Worm (Caenorhabditis elegans) whole organism, late embryonic: ENCODE results near the gene srw-100.
"Not testable (repeated sequence)": the region's sequence is repeated elsewhere in the genome, so short reads cannot be mapped to it uniquely, and the experiment has no call there.

Experiments used
- ama-1 ChIP-seq: fragments of 150-350 bp; optimal IDR thresholded peaks from 2 replicates; lab custom pipeline; 2014
- ceh-48 ChIP-seq: sonication (generic microtip); optimal IDR thresholded peaks from 2 replicates; lab custom pipeline; 2016; ENCODE audit warnings: missing genetic modification characterization, inconsistent platforms, missing compliant biosample characterization
- elt-4 ChIP-seq: sonication (generic microtip); optimal IDR thresholded peaks from 2 replicates; lab custom pipeline; 2016; ENCODE audit warnings: missing genetic modification characterization, missing compliant biosample characterization
- nhr-232 ChIP-seq: sonication (generic microtip); optimal IDR thresholded peaks from 2 replicates; lab custom pipeline; 2016; ENCODE audit warnings: missing genetic modification characterization, missing compliant biosample characterization
- pax-1 ChIP-seq: fragments of 150-350 bp; optimal IDR thresholded peaks from 2 replicates; lab custom pipeline; 2014; ENCODE audit warnings: missing biosample characterization, missing genetic modification characterization
- tbx-2 ChIP-seq: sonication (generic microtip); optimal IDR thresholded peaks from 2 replicates; lab custom pipeline; 2016; ENCODE audit warnings: missing genetic modification characterization, missing compliant biosample characterization
- ztf-16 ChIP-seq: sonication (generic microtip); optimal IDR thresholded peaks from 2 replicates; lab custom pipeline; 2017; ENCODE audit warnings: missing genetic modification characterization, missing compliant biosample characterization

DNA sequence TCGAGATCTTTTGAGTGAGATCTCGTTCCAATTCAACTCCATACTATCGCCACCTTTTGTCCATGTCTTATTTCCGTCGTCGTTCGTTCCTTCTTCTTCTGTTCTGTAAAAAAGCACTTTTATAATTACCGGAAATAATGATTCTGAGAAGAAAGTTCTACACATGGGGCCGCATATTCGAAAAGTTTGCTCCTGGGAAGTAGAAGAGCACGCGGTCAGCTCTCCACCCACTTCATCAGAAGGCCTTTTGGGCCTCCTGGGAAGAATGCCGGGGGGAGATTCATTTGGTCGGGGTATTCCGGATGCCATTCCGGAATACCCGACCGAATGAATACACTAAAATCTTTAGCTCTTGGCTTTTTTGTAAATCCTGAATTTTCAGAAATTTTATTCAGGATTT is 18.5 kb upstream of the srw-100 start, which contains the start of gene Y46H3C.5:
- TF ChIP-seq ztf-16; elt-4 (tag; lab: Kevin White, UChicago); pax-1 (tag; lab: Kevin White, UChicago); nhr-232 (tag; lab: Kevin White, UChicago); ceh-48 (tag; lab: Kevin White, UChicago); tbx-2; ama-1: not testable (repeated sequence)
